Worm (Caenorhabditis elegans): ENCODE data around the gene lnkn-1.

The lnkn-1 gene

DNA sequence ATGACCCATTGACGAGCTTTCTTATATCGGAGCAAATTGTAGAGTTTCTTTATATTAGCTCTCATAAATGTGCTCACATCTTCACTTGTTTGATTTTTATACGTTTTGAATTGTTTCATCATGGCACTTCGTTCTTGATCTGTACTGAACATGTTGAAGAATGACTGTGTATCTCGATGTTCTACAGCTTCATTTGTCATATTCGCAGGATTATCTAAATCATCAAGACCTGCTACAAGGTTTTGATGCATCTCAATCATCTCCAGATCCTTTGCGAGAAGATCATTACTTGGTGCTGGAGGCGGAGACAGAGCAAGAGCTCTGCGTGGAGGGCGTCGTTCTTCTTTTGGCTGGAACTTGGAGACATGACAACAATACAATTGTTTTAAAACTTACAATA, 13.2 kb downstream of the lnkn-1 start:
- TF ChIP-seq F13H6.1 (tag; optimal IDR thresholded peaks at IDR 0.05) (no peak), blmp-1 (tag; optimal IDR thresholded peaks at IDR 0.05; ENCODE audit: insufficient read depth) (no peak), unc-39 (tag; optimal IDR thresholded peaks at IDR 0.05) (no peak), ceh-16 (tag; optimal IDR thresholded peaks at IDR 0.05) (no peak), nhr-6 (tag; optimal IDR thresholded peaks at IDR 0.05) (no peak), mbf-1 (tag; optimal IDR thresholded peaks at IDR 0.05) (no peak), elt-3 (tag; optimal IDR thresholded peaks at IDR 0.05) (no peak), unc-55 (GFP tag; optimal IDR thresholded peaks at IDR 0.05) (no peak), aly-2 (tag; optimal IDR thresholded peaks at IDR 0.05) (no peak), lsy-2 (tag; optimal IDR thresholded peaks at IDR 0.05) (no peak), nhr-11 (tag; optimal IDR thresholded peaks at IDR 0.05) (no peak), sma-9 (GFP tag; optimal IDR thresholded peaks at IDR 0.05) (no peak), sma-9 (tag; optimal IDR thresholded peaks at IDR 0.05) (no peak), peb-1 (tag; optimal IDR thresholded peaks at IDR 0.05) (no peak), skn-1 (tag; optimal IDR thresholded peaks at IDR 0.05) (no peak)

DNA sequence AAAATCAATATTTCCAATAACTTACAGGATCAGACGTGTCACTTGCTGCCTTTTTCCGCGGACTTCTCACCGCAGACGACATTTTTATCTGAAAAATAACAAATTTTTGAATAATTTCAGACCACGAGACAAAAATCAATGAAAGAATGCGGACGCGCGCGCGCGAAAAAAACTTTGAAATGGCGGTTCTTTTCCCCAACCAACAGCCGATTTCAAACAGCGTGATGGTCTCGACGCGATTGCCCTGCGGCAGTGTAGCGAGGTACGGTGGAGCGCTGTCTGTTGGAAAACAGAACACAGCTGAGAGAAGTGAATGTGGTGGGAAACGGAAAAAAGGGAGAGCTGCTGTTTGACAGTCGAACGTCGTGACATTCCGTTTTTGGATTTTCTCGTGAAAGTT, 14.0 kb downstream of the lnkn-1 start, which contains the start of gene lin-9:
Gene lin-9, minus strand, starts transcription at position 88 of the 400 bp plus-strand sequence.
- no peak for TF ChIP-seq alr-1 (tag; optimal IDR thresholded peaks at IDR 0.05)
- TF ChIP-seq nhr-6 (tag; optimal IDR thresholded peaks at IDR 0.05): peak; percentile 81
- TF ChIP-seq mbf-1 (tag; optimal IDR thresholded peaks at IDR 0.05): no peak
- no peak for TF ChIP-seq skn-1 (tag; optimal IDR thresholded peaks at IDR 0.05)
- peak; percentile 94 for TF ChIP-seq ztf-4 (tag; optimal IDR thresholded peaks at IDR 0.05)
- peak; percentile 97 for TF ChIP-seq crh-2 (tag; optimal IDR thresholded peaks at IDR 0.05)
- peak; percentile 8 for TF ChIP-seq unc-62 (GFP tag; optimal IDR thresholded peaks at IDR 0.05)
- no peak for TF ChIP-seq unc-39 (tag; optimal IDR thresholded peaks at IDR 0.05)
- peak; percentile 54 for TF ChIP-seq nhr-77 (tag; optimal IDR thresholded peaks at IDR 0.05)
- TF ChIP-seq nhr-11 (tag; optimal IDR thresholded peaks at IDR 0.05): no peak
- peak; percentile 81 for TF ChIP-seq blmp-1 (tag; optimal IDR thresholded peaks at IDR 0.05; ENCODE audit: insufficient read depth)
- TF ChIP-seq sma-3 (GFP tag; optimal IDR thresholded peaks at IDR 0.05): peak; percentile 95
- peak; percentile 47 for TF ChIP-seq nhr-12 (tag; optimal IDR thresholded peaks at IDR 0.05)
- peak; percentile 78 for TF ChIP-seq ceh-82 (tag; optimal IDR thresholded peaks at IDR 0.05)
- TF ChIP-seq ceh-16 (tag; optimal IDR thresholded peaks at IDR 0.05): peak; percentile 73
- peak; percentile 55 for TF ChIP-seq nhr-237 (tag; optimal IDR thresholded peaks at IDR 0.05)
- TF ChIP-seq mdl-1 (tag; optimal IDR thresholded peaks at IDR 0.05): peak; percentile 57 to 83
- peak; percentile 68 for TF ChIP-seq ama-1 (optimal IDR thresholded peaks at IDR 0.05)
- TF ChIP-seq sem-4 (tag; optimal IDR thresholded peaks at IDR 0.05): peak; percentile 91
- TF ChIP-seq elt-1 (tag; optimal IDR thresholded peaks at IDR 0.05): no peak
- no peak for TF ChIP-seq elt-3 (tag; optimal IDR thresholded peaks at IDR 0.05)
- TF ChIP-seq nhr-25 (tag; optimal IDR thresholded peaks at IDR 0.05): peak; percentile 97
- peak; percentile 25 for TF ChIP-seq ztf-11 (tag; optimal IDR thresholded peaks at IDR 0.05)
- peak; percentile 97 for TF ChIP-seq lin-13 (GFP tag; optimal IDR thresholded peaks at IDR 0.05)
- TF ChIP-seq fos-1 (tag; optimal IDR thresholded peaks at IDR 0.05): peak; percentile 90
- TF ChIP-seq nhr-21 (tag; optimal IDR thresholded peaks at IDR 0.05): peak; percentile 95
- peak; percentile 97 for TF ChIP-seq sma-9 (GFP tag; optimal IDR thresholded peaks at IDR 0.05)
- no peak for TF ChIP-seq sma-9 (tag; optimal IDR thresholded peaks at IDR 0.05)
- TF ChIP-seq lin-39 (tag; optimal IDR thresholded peaks at IDR 0.05): peak; percentile 26
- peak; percentile 96 for TF ChIP-seq F13H6.1 (tag; optimal IDR thresholded peaks at IDR 0.05)
- peak; percentile 99 to 100 for TF ChIP-seq lsy-2 (tag; optimal IDR thresholded peaks at IDR 0.05)
- TF ChIP-seq ztf-1 (GFP tag; conservative IDR thresholded peaks at IDR 0.05): no peak
- peak; percentile 11 for TF ChIP-seq aly-2 (tag; optimal IDR thresholded peaks at IDR 0.05)
- TF ChIP-seq nhr-23 (tag; optimal IDR thresholded peaks at IDR 0.05): no peak
- TF ChIP-seq mab-5 (tag; optimal IDR thresholded peaks at IDR 0.05): peak; percentile 96
- peak; percentile 97 for TF ChIP-seq gmeb-1 (tag; optimal IDR thresholded peaks at IDR 0.05)
- TF ChIP-seq dmd-4 (tag; optimal IDR thresholded peaks at IDR 0.05): no peak
- TF ChIP-seq peb-1 (tag; optimal IDR thresholded peaks at IDR 0.05): no peak
- TF ChIP-seq C34F6.9 (tag; optimal IDR thresholded peaks at IDR 0.05): peak; percentile 97
- TF ChIP-seq nhr-129 (tag; optimal IDR thresholded peaks at IDR 0.05): peak; percentile 87
- TF ChIP-seq snpc-4 (tag; optimal IDR thresholded peaks at IDR 0.05): peak; percentile 85
- peak; percentile 74 for TF ChIP-seq R02D3.7 (tag; optimal IDR thresholded peaks at IDR 0.05)
- peak; percentile 80 for TF ChIP-seq nhr-10 (tag; optimal IDR thresholded peaks at IDR 0.05)
- TF ChIP-seq ZK546.5 (tag; optimal IDR thresholded peaks at IDR 0.05): peak; percentile 72
- TF ChIP-seq zag-1 (tag; optimal IDR thresholded peaks at IDR 0.05): peak; percentile 83
- peak; percentile 86 for TF ChIP-seq egl-27 (tag; optimal IDR thresholded peaks at IDR 0.05)
- TF ChIP-seq lin-11 (tag; optimal IDR thresholded peaks at IDR 0.05): peak; percentile 92
- TF ChIP-seq unc-55 (GFP tag; optimal IDR thresholded peaks at IDR 0.05): peak; percentile 98
- TF ChIP-seq Y55F3AM.14 (GFP tag; optimal IDR thresholded peaks at IDR 0.05): peak; percentile 89
